Worm (Caenorhabditis elegans) whole organism, late embryonic: ENCODE data around the gene spin-1.

Experiments
- C08G9.2 ChIP-seq: sonication (generic microtip); optimal IDR thresholded peaks from 2 replicates; lab custom pipeline; 2016; ENCODE audit warnings: mild to moderate bottlenecking, missing genetic modification characterization, moderate library complexity, missing compliant biosample characterization
- T23F11.4 ChIP-seq: fragments of 200-800 bp; sonication (Bioruptor generic); optimal IDR thresholded peaks from 2 replicates; lab custom pipeline; 2018; ENCODE audit warnings: mild to moderate bottlenecking, missing genetic modification characterization, missing compliant biosample characterization
- Y22D7AL.16 ChIP-seq: sonication (generic microtip); optimal IDR thresholded peaks from 2 replicates; lab custom pipeline; 2016; ENCODE audit warnings: missing genetic modification characterization, missing compliant biosample characterization
- ahr-1 ChIP-seq: sonication (generic microtip); optimal IDR thresholded peaks from 2 replicates; lab custom pipeline; 2016; ENCODE audit warnings: missing genetic modification characterization, missing compliant biosample characterization
- ceh-18 ChIP-seq: sonication (generic microtip); optimal IDR thresholded peaks from 2 replicates; lab custom pipeline; 2016; ENCODE audit warnings: missing genetic modification characterization, missing compliant biosample characterization
- ceh-2 ChIP-seq: sonication (generic microtip); optimal IDR thresholded peaks from 2 replicates; lab custom pipeline; 2016; ENCODE audit warnings: missing genotype, missing genetic modification characterization, missing compliant biosample characterization
- ceh-30 ChIP-seq: fragments of 150-350 bp; optimal IDR thresholded peaks from 2 replicates; lab custom pipeline; 2014; ENCODE audit warnings: missing biosample characterization, missing genetic modification characterization
- ceh-31 ChIP-seq: sonication (generic microtip); optimal IDR thresholded peaks from 2 replicates; lab custom pipeline; 2016; ENCODE audit warnings: missing genetic modification characterization, missing compliant biosample characterization
- ceh-34 ChIP-seq: sonication (generic microtip); optimal IDR thresholded peaks from 2 replicates; lab custom pipeline; 2016; ENCODE audit warnings: mild to moderate bottlenecking, missing genetic modification characterization, missing compliant biosample characterization
- ceh-48 ChIP-seq: sonication (generic microtip); optimal IDR thresholded peaks from 2 replicates; lab custom pipeline; 2016; ENCODE audit warnings: missing genetic modification characterization, inconsistent platforms, missing compliant biosample characterization
- dmd-4 ChIP-seq: sonication (generic microtip); optimal IDR thresholded peaks from 2 replicates; lab custom pipeline; 2016; ENCODE audit warnings: borderline replicate concordance, missing genetic modification characterization, missing compliant biosample characterization
- elt-2 ChIP-seq: sonication (generic microtip); optimal IDR thresholded peaks from 2 replicates; lab custom pipeline; 2016; ENCODE audit warnings: missing genetic modification reagents, missing genetic modification characterization, missing compliant biosample characterization
- elt-4 ChIP-seq: sonication (generic microtip); optimal IDR thresholded peaks from 2 replicates; lab custom pipeline; 2016; ENCODE audit warnings: missing genetic modification characterization, missing compliant biosample characterization
- fax-1 ChIP-seq: sonication (generic microtip); optimal IDR thresholded peaks from 2 replicates; lab custom pipeline; 2016; ENCODE audit warnings: missing genotype, missing genetic modification characterization, missing compliant biosample characterization
- fkh-6 ChIP-seq: sonication (generic microtip); optimal IDR thresholded peaks from 2 replicates; lab custom pipeline; 2016; ENCODE audit warnings: missing genetic modification characterization, missing compliant biosample characterization
- hlh-13 ChIP-seq: fragments of 200-800 bp; sonication (Bioruptor generic); optimal IDR thresholded peaks from 2 replicates; lab custom pipeline; 2018; ENCODE audit warnings: mild to moderate bottlenecking, missing genetic modification characterization, missing compliant biosample characterization
- hlh-15 ChIP-seq: sonication (generic microtip); optimal IDR thresholded peaks from 2 replicates; lab custom pipeline; 2016; ENCODE audit warnings: missing genetic modification characterization, missing compliant biosample characterization
- hlh-8 ChIP-seq: sonication (generic microtip); optimal IDR thresholded peaks from 2 replicates; lab custom pipeline; 2016; ENCODE audit warnings: missing genotype, missing genetic modification characterization, missing compliant biosample characterization
- lim-6 ChIP-seq: sonication (generic microtip); optimal IDR thresholded peaks from 2 replicates; lab custom pipeline; 2016; ENCODE audit warnings: missing genetic modification characterization, missing compliant biosample characterization
- mec-3 ChIP-seq: sonication (generic microtip); optimal IDR thresholded peaks from 2 replicates; lab custom pipeline; 2016; ENCODE audit warnings: borderline replicate concordance, missing genetic modification characterization, missing compliant biosample characterization
- nfya-1 ChIP-seq: sonication (generic microtip); optimal IDR thresholded peaks from 2 replicates; lab custom pipeline; 2017; ENCODE audit warnings: missing genetic modification characterization, mild to moderate bottlenecking, missing compliant biosample characterization, antibody characterized with exemption, moderate library complexity
- nhr-11 ChIP-seq: fragments of 150-350 bp; optimal IDR thresholded peaks from 2 replicates; lab custom pipeline; 2014; ENCODE audit warnings: missing biosample characterization, missing genetic modification characterization
- nhr-232 ChIP-seq: sonication (generic microtip); optimal IDR thresholded peaks from 2 replicates; lab custom pipeline; 2016; ENCODE audit warnings: missing genetic modification characterization, missing compliant biosample characterization
- pag-3 ChIP-seq: sonication (generic microtip); optimal IDR thresholded peaks from 2 replicates; lab custom pipeline; 2016; ENCODE audit warnings: missing compliant biosample characterization, missing genetic modification characterization, borderline replicate concordance
- pat-9 ChIP-seq: fragments of 200-800 bp; sonication (Bioruptor generic); optimal IDR thresholded peaks from 2 replicates; lab custom pipeline; 2018; ENCODE audit warnings: mild to moderate bottlenecking, missing genetic modification characterization, moderate library complexity, missing compliant biosample characterization
- pha-4 ChIP-seq: fragments of 150-350 bp; optimal IDR thresholded peaks from 2 replicates; lab custom pipeline; 2018; ENCODE audit warnings: missing biosample characterization, missing genetic modification reagents, missing genetic modification characterization
- pqm-1 ChIP-seq: sonication (generic microtip); optimal IDR thresholded peaks from 2 replicates; lab custom pipeline; 2016; ENCODE audit warnings: missing genetic modification characterization, missing compliant biosample characterization
- ref-2 ChIP-seq: sonication (generic microtip); optimal IDR thresholded peaks from 2 replicates; lab custom pipeline; 2016; ENCODE audit warnings: missing genetic modification characterization, missing compliant biosample characterization
- sox-2 ChIP-seq: fragments of 200-800 bp; sonication (Bioruptor generic); IDR thresholded peaks from 2 replicates; pipeline ENCODE4 v1.3.6; 2022; ENCODE audit warnings: missing genetic modification reagents, missing genetic modification characterization, missing compliant biosample characterization
- syd-9 ChIP-seq: sonication (generic microtip); optimal IDR thresholded peaks from 2 replicates; lab custom pipeline; 2016; ENCODE audit warnings: mild to moderate bottlenecking, missing genetic modification characterization, moderate library complexity, missing compliant biosample characterization
- tbx-2 ChIP-seq: sonication (generic microtip); optimal IDR thresholded peaks from 2 replicates; lab custom pipeline; 2016; ENCODE audit warnings: missing genetic modification characterization, missing compliant biosample characterization
- ttx-3 ChIP-seq: sonication (generic microtip); optimal IDR thresholded peaks from 2 replicates; lab custom pipeline; 2016; ENCODE audit warnings: missing genetic modification reagents, missing genetic modification characterization, missing compliant biosample characterization
- unc-55 ChIP-seq: sonication (generic microtip); optimal IDR thresholded peaks from 2 replicates; lab custom pipeline; 2017; ENCODE audit warnings: missing biosample characterization, missing genetic modification reagents, missing genetic modification characterization
- unc-86 ChIP-seq: sonication (generic microtip); optimal IDR thresholded peaks from 2 replicates; lab custom pipeline; 2016; ENCODE audit warnings: missing genetic modification characterization, missing compliant biosample characterization
- zip-5 ChIP-seq: sonication (generic microtip); optimal IDR thresholded peaks from 2 replicates; lab custom pipeline; 2016; ENCODE audit warnings: missing genetic modification characterization, missing compliant biosample characterization
- ztf-16 ChIP-seq: sonication (generic microtip); optimal IDR thresholded peaks from 2 replicates; lab custom pipeline; 2017; ENCODE audit warnings: missing genetic modification characterization, missing compliant biosample characterization

spin-1 gene

DNA sequence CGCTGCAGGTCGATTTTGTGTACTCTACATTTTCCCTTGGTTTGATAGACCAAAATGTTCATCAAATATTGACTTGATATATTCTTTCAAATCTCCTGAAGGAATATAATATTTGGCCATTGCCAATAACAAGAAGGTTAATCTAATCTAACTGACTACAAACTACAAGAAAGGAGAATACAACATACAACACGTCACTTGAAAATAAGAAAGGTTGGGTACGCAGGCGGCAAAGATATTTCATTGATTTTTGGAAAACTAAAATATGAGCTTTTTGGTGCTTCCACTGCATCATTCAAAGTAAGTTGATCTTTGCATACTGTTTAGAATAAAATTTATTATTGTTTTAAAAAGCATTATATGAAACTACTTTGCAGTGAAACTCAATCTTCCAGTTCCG, 16.7 kb upstream of the spin-1 start, which contains the start of gene nhr-209:
Gene nhr-209 (plus strand): TSS at position 27 of the 400 bp plus-strand sequence.
- TF ChIP-seq ceh-2 (tag; lab: Kevin White, UChicago), result no peak
- no peak for TF ChIP-seq ceh-31 (tag; lab: Kevin White, UChicago)
- no peak for TF ChIP-seq fkh-6 (tag; lab: Kevin White, UChicago)
- TF ChIP-seq tbx-2 (tag; lab: Kevin White, UChicago), result no peak
- TF ChIP-seq pqm-1 (tag; lab: Kevin White, UChicago), result no peak
- no peak for TF ChIP-seq pag-3 (tag; lab: Kevin White, UChicago)

DNA sequence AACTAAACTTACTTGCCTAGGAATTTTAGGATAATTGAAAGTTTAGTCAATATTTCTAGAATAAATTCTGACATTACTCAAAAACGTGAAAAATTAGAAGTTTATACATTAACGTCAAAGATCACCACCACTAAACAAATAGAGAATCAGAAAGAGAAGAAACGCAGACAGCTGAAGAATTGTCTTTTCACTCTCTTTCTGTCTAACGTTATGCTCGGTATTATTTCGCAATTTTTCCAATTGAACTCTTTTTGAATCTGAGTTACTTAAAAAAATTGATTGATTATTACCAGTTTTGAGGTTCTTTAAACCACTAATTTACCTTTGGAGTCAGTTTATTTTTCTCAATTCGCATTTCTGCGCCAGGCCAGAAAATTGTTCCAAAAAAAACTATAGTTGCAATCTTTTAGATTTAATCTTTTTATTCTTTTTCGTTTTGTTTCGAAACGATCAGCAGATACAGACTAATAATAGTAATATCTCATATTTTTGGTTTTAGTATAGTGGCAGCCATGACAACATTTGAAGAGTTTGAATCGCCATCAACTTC, 13.9 kb upstream of the spin-1 start, which contains the start of gene nhr-154:
Gene nhr-154 (plus strand): TSS at position 500 of the 550 bp plus-strand sequence.
- TF ChIP-seq hlh-15 (no peak), elt-2 (tag; lab: Kevin White, UChicago) (no peak), pag-3 (tag; lab: Kevin White, UChicago) (no peak), ref-2 (tag; lab: Kevin White, UChicago) (no peak), ahr-1 (tag; lab: Kevin White, UChicago) (no peak), ttx-3 (tag; lab: Kevin White, UChicago) (no peak), T23F11.4 (GFP tag; lab: Kevin White, UChicago) (no peak), lim-6 (tag; lab: Kevin White, UChicago) (no peak), fkh-6 (tag; lab: Kevin White, UChicago) (no peak), dmd-4 (tag; lab: Kevin White, UChicago) (no peak), C08G9.2 (no peak), mec-3 (tag; lab: Kevin White, UChicago) (no peak), unc-55 (GFP tag; lab: Kevin White, UChicago) (no peak), syd-9 (tag; lab: Kevin White, UChicago) (no peak), hlh-8 (tag; lab: Kevin White, UChicago) (no peak), Y22D7AL.16 (tag; lab: Kevin White, UChicago) (no peak), tbx-2 (tag; lab: Kevin White, UChicago) (no peak), unc-86 (tag; lab: Kevin White, UChicago) (no peak)

ce11 chrV:12103920-12104319, 10.9 kb upstream of the spin-1 start, which contains the start of gene nhr-153:
TSS of gene nhr-153 (plus strand) at chrV:12104220.
- no peak for TF ChIP-seq elt-2 (tag; lab: Kevin White, UChicago)
- no peak for TF ChIP-seq elt-4 (tag; lab: Kevin White, UChicago)
- no peak for TF ChIP-seq sox-2 (GFP tag; lab: Robert Waterston, UW)
- TF ChIP-seq ceh-30 (tag; lab: Kevin White, UChicago), result no peak
- TF ChIP-seq unc-86 (tag; lab: Kevin White, UChicago), result no peak
- no peak for TF ChIP-seq lim-6 (tag; lab: Kevin White, UChicago)
- no peak for TF ChIP-seq hlh-15
- TF ChIP-seq nfya-1, result no peak
- no peak for TF ChIP-seq pha-4 (tag; lab: Kevin White, UChicago)

DNA sequence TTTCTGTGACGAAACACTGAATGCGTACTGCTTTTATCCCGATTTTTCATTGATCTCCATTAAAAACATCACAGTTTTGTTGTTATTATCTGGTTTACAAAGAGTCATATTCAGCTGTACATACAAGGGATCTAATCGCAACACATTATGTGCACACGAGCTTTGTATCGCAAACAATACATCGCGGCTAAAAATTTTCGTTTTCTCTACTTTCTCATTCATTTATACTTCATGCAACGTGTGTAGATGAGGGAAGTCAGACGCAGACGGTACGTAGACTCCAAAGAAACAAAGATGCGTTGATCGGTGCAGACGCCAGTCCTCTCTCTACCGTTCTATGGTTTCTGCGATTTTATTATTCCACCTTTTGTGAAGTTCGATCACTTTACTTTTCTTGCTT, 8.0 kb upstream of the spin-1 start, which contains the start of gene nhr-136:
Gene nhr-136 (plus strand): TSS at position 301 of the 400 bp plus-strand sequence.
- no peak for TF ChIP-seq ttx-3 (tag; lab: Kevin White, UChicago)
- TF ChIP-seq ceh-34 (tag; lab: Kevin White, UChicago), result no peak
- no peak for TF ChIP-seq pha-4 (tag; lab: Kevin White, UChicago)
- TF ChIP-seq pat-9 (tag; lab: Kevin White, UChicago), result no peak
- no peak for TF ChIP-seq pag-3 (tag; lab: Kevin White, UChicago)
- no peak for TF ChIP-seq syd-9 (tag; lab: Kevin White, UChicago)
- TF ChIP-seq nhr-232 (tag; lab: Kevin White, UChicago), result no peak
- no peak for TF ChIP-seq ceh-48 (tag; lab: Kevin White, UChicago)
- no peak for TF ChIP-seq mec-3 (tag; lab: Kevin White, UChicago)
- no peak for TF ChIP-seq T23F11.4 (GFP tag; lab: Kevin White, UChicago)
- no peak for TF ChIP-seq hlh-13 (GFP tag; lab: Kevin White, UChicago)
- TF ChIP-seq sox-2 (GFP tag; lab: Robert Waterston, UW), result no peak
- no peak for TF ChIP-seq ceh-18 (tag; lab: Kevin White, UChicago)
- TF ChIP-seq fax-1 (tag; lab: Kevin White, UChicago), result no peak
- no peak for TF ChIP-seq ahr-1 (tag; lab: Kevin White, UChicago)
- TF ChIP-seq ztf-16 (tag; lab: Kevin White, UChicago), result no peak
- TF ChIP-seq zip-5 (tag; lab: Kevin White, UChicago), result no peak
- no peak for TF ChIP-seq ceh-30 (tag; lab: Kevin White, UChicago)
- no peak for TF ChIP-seq nhr-11 (tag; lab: Kevin White, UChicago)
